Worm (Caenorhabditis elegans) whole organism, L2 larva: ENCODE data around the gene rfc-2.

Source experiments
- C34F6.9 ChIP-seq: fragments of 150-350 bp; optimal IDR thresholded peaks from 2 replicates; lab custom pipeline; 2014; ENCODE audit warnings: missing biosample characterization, missing genetic modification characterization
- F13H6.1 ChIP-seq: sonication (generic microtip); optimal IDR thresholded peaks from 2 replicates; lab custom pipeline; 2016; ENCODE audit warnings: missing genetic modification characterization, missing compliant biosample characterization
- R02D3.7 ChIP-seq: fragments of 150-350 bp; optimal IDR thresholded peaks from 2 replicates; lab custom pipeline; 2014; ENCODE audit warnings: missing biosample characterization, missing genetic modification characterization
- Y55F3AM.14 ChIP-seq: fragments of 200-800 bp; sonication (Bioruptor generic); optimal IDR thresholded peaks from 2 replicates; lab custom pipeline; 2018; ENCODE audit warnings: mild to moderate bottlenecking, missing genetic modification characterization, missing compliant biosample characterization
- ZK546.5 ChIP-seq: sonication (generic microtip); optimal IDR thresholded peaks from 2 replicates; lab custom pipeline; 2017; ENCODE audit warnings: missing biosample characterization, missing genetic modification characterization
- alr-1 ChIP-seq: fragments of 150-350 bp; optimal IDR thresholded peaks from 2 replicates; lab custom pipeline; 2014; ENCODE audit warnings: missing biosample characterization, missing genetic modification characterization
- ama-1 ChIP-seq: fragments of 150-350 bp; optimal IDR thresholded peaks from 2 replicates; lab custom pipeline; 2018; ENCODE audit warnings: inconsistent platforms
- blmp-1 ChIP-seq: sonication (generic microtip); optimal IDR thresholded peaks from 2 replicates; lab custom pipeline; 2017; ENCODE audit warnings: missing genetic modification characterization, mild to moderate bottlenecking, missing compliant biosample characterization, antibody characterized with exemption, moderate library complexity; ENCODE audit not compliant: insufficient read depth
- ceh-16 ChIP-seq: fragments of 150-350 bp; optimal IDR thresholded peaks from 2 replicates; lab custom pipeline; 2014; ENCODE audit warnings: missing biosample characterization, missing genetic modification characterization
- ceh-82 ChIP-seq: fragments of 150-350 bp; optimal IDR thresholded peaks from 2 replicates; lab custom pipeline; 2014; ENCODE audit warnings: missing biosample characterization, missing genetic modification characterization
- crh-2 ChIP-seq: sonication (generic microtip); optimal IDR thresholded peaks from 2 replicates; lab custom pipeline; 2017; ENCODE audit warnings: missing biosample characterization, missing genetic modification characterization
- egl-27 ChIP-seq: sonication (generic microtip); optimal IDR thresholded peaks from 3 replicates; lab custom pipeline; 2017; ENCODE audit warnings: missing biosample characterization, missing genetic modification reagents, missing genetic modification characterization
- elt-1 ChIP-seq: fragments of 150-350 bp; optimal IDR thresholded peaks from 2 replicates; lab custom pipeline; 2014; ENCODE audit warnings: missing biosample characterization, missing genetic modification characterization
- elt-3 ChIP-seq: sonication (generic microtip); optimal IDR thresholded peaks from 2 replicates; lab custom pipeline; 2017; ENCODE audit warnings: missing biosample characterization, missing genetic modification characterization
- fos-1 ChIP-seq: fragments of 150-350 bp; optimal IDR thresholded peaks from 2 replicates; lab custom pipeline; 2014; ENCODE audit warnings: missing biosample characterization, missing genetic modification characterization
- gmeb-1 ChIP-seq: fragments of 150-350 bp; optimal IDR thresholded peaks from 2 replicates; lab custom pipeline; 2014; ENCODE audit warnings: missing biosample characterization, missing genetic modification characterization
- lin-11 ChIP-seq: fragments of 150-350 bp; sonication (generic microtip); optimal IDR thresholded peaks from 2 replicates; lab custom pipeline; 2014; ENCODE audit warnings: missing biosample characterization, missing genetic modification characterization, inconsistent platforms, mixed read lengths
- lsy-2 ChIP-seq, 2 experiments: fragments of 150-350 bp in 1 of 2; sonication (generic microtip) in 1 of 2; optimal IDR thresholded peaks; 2 replicates each; lab custom pipeline; 2014 to 2017; ENCODE audit warnings: missing biosample characterization in 2 of 2, missing genetic modification characterization in 2 of 2
- mab-5 ChIP-seq: fragments of 150-350 bp; optimal IDR thresholded peaks from 2 replicates; lab custom pipeline; 2014; ENCODE audit warnings: missing biosample characterization, missing genetic modification characterization
- mbf-1 ChIP-seq: sonication (generic microtip); optimal IDR thresholded peaks from 2 replicates; lab custom pipeline; 2017; ENCODE audit warnings: missing biosample characterization, missing genetic modification characterization
- mdl-1 ChIP-seq, 2 experiments: fragments of 150-350 bp in 1 of 2; sonication (generic microtip) in 1 of 2; optimal IDR thresholded peaks; 2 replicates each; lab custom pipeline; 2017; ENCODE audit warnings: missing biosample characterization in 2 of 2, missing genetic modification characterization in 2 of 2
- nhr-10 ChIP-seq: sonication (generic microtip); optimal IDR thresholded peaks from 2 replicates; lab custom pipeline; 2017; ENCODE audit warnings: missing biosample characterization, missing genetic modification characterization
- nhr-11 ChIP-seq: fragments of 150-350 bp; optimal IDR thresholded peaks from 2 replicates; lab custom pipeline; 2014; ENCODE audit warnings: missing biosample characterization, missing genetic modification characterization
- nhr-12 ChIP-seq: fragments of 150-350 bp; optimal IDR thresholded peaks from 2 replicates; lab custom pipeline; 2014; ENCODE audit warnings: missing biosample characterization, missing genetic modification characterization
- nhr-129 ChIP-seq: fragments of 150-350 bp; optimal IDR thresholded peaks from 2 replicates; lab custom pipeline; 2014; ENCODE audit warnings: missing biosample characterization, missing genetic modification characterization
- nhr-21 ChIP-seq: fragments of 150-350 bp; optimal IDR thresholded peaks from 2 replicates; lab custom pipeline; 2014; ENCODE audit warnings: missing biosample characterization, missing genetic modification characterization
- nhr-237 ChIP-seq: fragments of 150-350 bp; optimal IDR thresholded peaks from 2 replicates; lab custom pipeline; 2014; ENCODE audit warnings: missing biosample characterization, missing genetic modification characterization
- nhr-25 ChIP-seq: fragments of 150-350 bp; sonication (generic microtip); optimal IDR thresholded peaks from 3 replicates; lab custom pipeline; 2014; ENCODE audit warnings: missing biosample characterization, missing genetic modification characterization
- nhr-6 ChIP-seq: fragments of 150-350 bp; optimal IDR thresholded peaks from 2 replicates; lab custom pipeline; 2014; ENCODE audit warnings: missing biosample characterization, missing genetic modification characterization
- nhr-77 ChIP-seq: fragments of 150-350 bp; optimal IDR thresholded peaks from 2 replicates; lab custom pipeline; 2014; ENCODE audit warnings: missing biosample characterization, missing genetic modification characterization
- peb-1 ChIP-seq: fragments of 150-350 bp; optimal IDR thresholded peaks from 2 replicates; lab custom pipeline; 2014; ENCODE audit warnings: missing biosample characterization, missing genetic modification characterization
- sem-4 ChIP-seq: fragments of 150-350 bp; optimal IDR thresholded peaks from 2 replicates; lab custom pipeline; 2014; ENCODE audit warnings: missing biosample characterization, missing genetic modification reagents, missing genetic modification characterization
- skn-1 ChIP-seq: sonication (generic microtip); optimal IDR thresholded peaks from 2 replicates; lab custom pipeline; 2017; ENCODE audit warnings: missing biosample characterization, missing genetic modification characterization
- sma-3 ChIP-seq: sonication (generic microtip); optimal IDR thresholded peaks from 2 replicates; lab custom pipeline; 2016; ENCODE audit warnings: missing genetic modification reagents, missing genetic modification characterization, missing compliant biosample characterization
- sma-9 ChIP-seq, 2 experiments: fragments of 150-350 bp in 1 of 2; sonication (generic microtip) in 1 of 2; optimal IDR thresholded peaks; 2 replicates each; lab custom pipeline; 2014 to 2016; ENCODE audit warnings: missing genetic modification characterization in 2 of 2, mild to moderate bottlenecking in 1 of 2, missing biosample characterization in 1 of 2, missing compliant biosample characterization in 1 of 2, missing genetic modification reagents in 1 of 2, moderate library complexity in 1 of 2
- snpc-4 ChIP-seq: fragments of 150-350 bp; optimal IDR thresholded peaks from 2 replicates; lab custom pipeline; 2014; ENCODE audit warnings: missing biosample characterization, missing genetic modification characterization
- unc-39 ChIP-seq: fragments of 150-350 bp; optimal IDR thresholded peaks from 2 replicates; lab custom pipeline; 2014; ENCODE audit warnings: missing biosample characterization, missing genetic modification characterization
- unc-55 ChIP-seq: fragments of 150-350 bp; sonication (generic microtip); optimal IDR thresholded peaks from 3 replicates; lab custom pipeline; 2014; ENCODE audit warnings: missing biosample characterization, missing genetic modification reagents, missing genetic modification characterization
- unc-62 ChIP-seq: fragments of 150-350 bp; optimal IDR thresholded peaks from 2 replicates; lab custom pipeline; 2014; ENCODE audit warnings: missing biosample characterization, missing genetic modification reagents, missing genetic modification characterization
- zag-1 ChIP-seq: fragments of 150-350 bp; optimal IDR thresholded peaks from 2 replicates; lab custom pipeline; 2014; ENCODE audit warnings: missing biosample characterization, missing genetic modification characterization
- ztf-1 ChIP-seq: fragments of 200-800 bp; sonication (Bioruptor generic); conservative IDR thresholded peaks from 2 replicates; pipeline ENCODE4 v1.3.6; 2022; ENCODE audit warnings: missing genetic modification characterization, missing compliant biosample characterization
- ztf-11 ChIP-seq: sonication (generic microtip); optimal IDR thresholded peaks from 2 replicates; lab custom pipeline; 2017; ENCODE audit warnings: missing biosample characterization, missing genetic modification characterization
- ztf-4 ChIP-seq: fragments of 150-350 bp; optimal IDR thresholded peaks from 2 replicates; lab custom pipeline; 2014; ENCODE audit warnings: missing biosample characterization, missing genetic modification characterization

The rfc-2 gene

ce11 chrIV:1380350-1380749 is 33.2 kb downstream of the rfc-2 start:
- TF ChIP-seq Y55F3AM.14 (GFP tag; lab: Kevin White, UChicago): no peak

- TF ChIP-seq lsy-2 (tag; optimal IDR thresholded peaks at IDR 0.05; lab: Kevin White, UChicago) (no peak), nhr-25 (tag; lab: Kevin White, UChicago) (peak; percentile 8)
These were observed 34.6 kb downstream of the rfc-2 start for ce11 chrIV:1381596-1382274.

ce11 chrIV:1385500-1385899 is 38.4 kb downstream of the rfc-2 start:
- no peak for TF ChIP-seq egl-27 (tag; lab: Kevin White, UChicago)
- TF ChIP-seq elt-1 (tag; lab: Kevin White, UChicago): no peak
- no peak for TF ChIP-seq snpc-4 (tag; lab: Kevin White, UChicago)
- TF ChIP-seq unc-55 (GFP tag; lab: Kevin White, UChicago): no peak
- TF ChIP-seq lsy-2 (tag; optimal IDR thresholded peaks at IDR 0.05; lab: Kevin White, UChicago): no peak
- no peak for TF ChIP-seq ama-1 (lab: Kevin White, UChicago)

ce11 chrIV:1385915-1386314 is 38.8 kb downstream of the rfc-2 start, which contains the start of gene nhr-41:
Gene nhr-41, plus strand, starts transcription at chrIV:1386215.
- TF ChIP-seq fos-1 (tag; lab: Kevin White, UChicago): no peak
- TF ChIP-seq sem-4: no peak
- no peak for TF ChIP-seq sma-9 (GFP tag; optimal IDR thresholded peaks at IDR 0.05; lab: Kevin White, UChicago)
- no peak for TF ChIP-seq sma-9 (tag; optimal IDR thresholded peaks at IDR 0.05; lab: Kevin White, UChicago)
- no peak for TF ChIP-seq peb-1
- no peak for TF ChIP-seq nhr-6 (tag; lab: Kevin White, UChicago)
- TF ChIP-seq ama-1 (lab: Kevin White, UChicago): no peak
- TF ChIP-seq, all 48 proteins: peak for 0

ce11 chrIV:1388079-1388478 is 41.0 kb downstream of the rfc-2 start:
- TF ChIP-seq nhr-21 (tag; lab: Kevin White, UChicago) (peak; percentile 23), nhr-129 (tag; lab: Kevin White, UChicago) (peak; percentile 66), alr-1 (tag; lab: Kevin White, UChicago) (no peak), ztf-11 (no peak), gmeb-1 (peak; percentile 63), ceh-82 (no peak), C34F6.9 (tag; lab: Kevin White, UChicago) (no peak), blmp-1 (tag; lab: Kevin White, UChicago) (no peak), lsy-2 (tag; optimal IDR thresholded peaks at IDR 0.05; lab: Kevin White, UChicago) (peak; percentile 10 to 20), unc-39 (tag; lab: Kevin White, UChicago) (no peak), elt-3 (tag; lab: Kevin White, UChicago) (no peak), peb-1 (no peak), snpc-4 (tag; lab: Kevin White, UChicago) (no peak), nhr-12 (tag; lab: Kevin White, UChicago) (no peak), ama-1 (lab: Kevin White, UChicago) (no peak), zag-1 (no peak), unc-55 (GFP tag; lab: Kevin White, UChicago) (peak; percentile 42), R02D3.7 (no peak), nhr-11 (tag; lab: Kevin White, UChicago) (no peak), fos-1 (tag; lab: Kevin White, UChicago) (peak; percentile 19), crh-2 (peak; percentile 9), ztf-1 (GFP tag; lab: Robert Waterston, UW) (no peak), sma-3 (GFP tag; lab: Kevin White, UChicago) (peak; percentile 49), nhr-77 (no peak), nhr-237 (tag; lab: Kevin White, UChicago) (no peak), nhr-10 (tag; lab: Kevin White, UChicago) (no peak), skn-1 (tag; lab: Kevin White, UChicago) (no peak), lin-11 (peak; percentile 28), ceh-16 (tag; lab: Kevin White, UChicago) (no peak), mdl-1 (tag; optimal IDR thresholded peaks at IDR 0.05; lab: Kevin White, UChicago) (no peak), ztf-4 (tag; lab: Kevin White, UChicago) (no peak), mab-5 (no peak), nhr-25 (tag; lab: Kevin White, UChicago) (peak; percentile 10), sem-4 (no peak), Y55F3AM.14 (GFP tag; lab: Kevin White, UChicago) (no peak), ZK546.5 (tag; lab: Kevin White, UChicago) (no peak), unc-62 (GFP tag; lab: Kevin White, UChicago) (no peak), mbf-1 (tag; lab: Kevin White, UChicago) (no peak), F13H6.1 (tag; lab: Kevin White, UChicago) (peak; percentile 6), nhr-6 (tag; lab: Kevin White, UChicago) (no peak), egl-27 (tag; lab: Kevin White, UChicago) (no peak)
